Worm (Caenorhabditis elegans): Measurements from ENCODE around the gene set-23.

DNA sequence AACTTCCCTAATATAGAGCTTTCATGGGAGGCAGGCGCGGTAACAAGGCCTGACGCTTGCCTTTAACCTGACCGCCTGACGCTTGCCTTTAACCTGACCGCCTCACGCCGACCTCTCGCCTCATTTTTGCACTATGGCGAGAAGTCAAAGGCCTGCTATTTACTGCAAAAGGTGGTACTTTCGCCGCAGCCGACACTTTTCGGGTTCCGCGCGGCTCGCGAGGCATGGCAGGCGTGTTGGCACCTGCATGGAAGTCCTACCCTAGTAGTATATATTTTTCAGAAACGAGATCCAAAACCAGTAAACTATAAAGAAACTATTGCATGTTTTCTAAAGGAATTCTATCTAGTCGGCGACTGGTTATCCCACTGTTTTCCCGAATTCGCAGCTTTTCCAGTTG, 27.3 kb downstream of the set-23 start:
- TF ChIP-seq T22C8.4 (GFP tag; IDR thresholded peaks at IDR 0.05) (no peak), klf-2 (GFP tag; conservative IDR thresholded peaks at IDR 0.05) (no peak)

Data from whole organism, midembryonic.